Fruit fly (Drosophila melanogaster) whole organism, embryonic: Measurements from ENCODE around the gene CG17187.

Source experiments
- Abd-B ChIP-seq: fragments of 200-800 bp; sonication (Bioruptor generic); optimal IDR thresholded peaks from 2 replicates; lab custom pipeline; 2018; ENCODE audit warnings: missing biosample characterization, mild to moderate bottlenecking, missing genetic modification characterization, moderate library complexity
- Atf3 ChIP-seq: fragments of 200-800 bp; sonication (Bioruptor generic); optimal IDR thresholded peaks from 3 replicates; lab custom pipeline; 2016; ENCODE audit warnings: missing biosample characterization, missing genetic modification characterization
- CG10366 ChIP-seq: fragments of 200-800 bp; sonication (Bioruptor generic); IDR thresholded peaks from 2 replicates; pipeline ENCODE4 v1.3.6; 2022; ENCODE audit warnings: missing biosample characterization, missing genetic modification characterization
- CG10543 ChIP-seq: fragments of 200-800 bp; sonication (Bioruptor generic); optimal IDR thresholded peaks from 3 replicates; lab custom pipeline; 2017; ENCODE audit warnings: missing biosample characterization, mild to moderate bottlenecking, missing genetic modification characterization, moderate library complexity
- CG10654 ChIP-seq: fragments of 200-800 bp; sonication (Bioruptor generic); optimal IDR thresholded peaks from 2 replicates; lab custom pipeline; 2016; ENCODE audit warnings: missing biosample characterization, missing genetic modification characterization
- CG11093 ChIP-seq: fragments of 200-800 bp; sonication (Bioruptor generic); IDR thresholded peaks from 3 replicates; pipeline ENCODE4 v1.3.6; 2022; ENCODE audit warnings: missing biosample characterization, missing genetic modification characterization
- CG12071 ChIP-seq: fragments of 200-800 bp; sonication (Bioruptor generic); optimal IDR thresholded peaks from 3 replicates; lab custom pipeline; 2018; ENCODE audit warnings: missing biosample characterization, mild to moderate bottlenecking, missing genetic modification characterization
- CG13287 ChIP-seq: fragments of 200-800 bp; sonication (Bioruptor generic); IDR thresholded peaks from 2 replicates; pipeline ENCODE4 v1.3.6; 2022; ENCODE audit warnings: missing biosample characterization, missing genetic modification characterization; ENCODE audit not compliant: partially characterized antibody
- CG14050 ChIP-seq: fragments of 200-800 bp; sonication (Bioruptor generic); IDR thresholded peaks from 3 replicates; pipeline ENCODE4 v1.3.6; 2022; ENCODE audit warnings: missing biosample characterization, missing genetic modification characterization
- CG14710 ChIP-seq: fragments of 200-800 bp; sonication (Bioruptor generic); optimal IDR thresholded peaks from 3 replicates; lab custom pipeline; 2019; ENCODE audit warnings: missing biosample characterization, mild to moderate bottlenecking, missing genetic modification characterization, moderate library complexity
- CG15479 ChIP-seq: fragments of 200-800 bp; sonication (Bioruptor generic); optimal IDR thresholded peaks from 3 replicates; lab custom pipeline; 2019; ENCODE audit warnings: missing biosample characterization, mild to moderate bottlenecking, missing genetic modification characterization, moderate library complexity
- CG16779 ChIP-seq: fragments of 200-800 bp; sonication (Bioruptor generic); IDR thresholded peaks from 2 replicates; pipeline ENCODE4 v1.3.6; 2022; ENCODE audit warnings: missing biosample characterization, missing genetic modification characterization
- CG17912 ChIP-seq: fragments of 200-800 bp; sonication (Bioruptor generic); optimal IDR thresholded peaks from 2 replicates; lab custom pipeline; 2018; ENCODE audit warnings: missing biosample characterization, mild to moderate bottlenecking, missing genetic modification characterization
- CG2120 ChIP-seq: fragments of 200-800 bp; sonication (Bioruptor generic); optimal IDR thresholded peaks from 3 replicates; lab custom pipeline; 2016; ENCODE audit warnings: missing biosample characterization, missing genetic modification characterization
- CG30403 ChIP-seq: fragments of 200-800 bp; sonication (Bioruptor generic); optimal IDR thresholded peaks from 3 replicates; lab custom pipeline; 2016; ENCODE audit warnings: missing biosample characterization, missing genetic modification characterization
- CG31365 ChIP-seq: fragments of 200-800 bp; sonication (Bioruptor generic); optimal IDR thresholded peaks from 2 replicates; lab custom pipeline; 2018; ENCODE audit warnings: missing biosample characterization, mild to moderate bottlenecking, missing genetic modification characterization
- CG3407 ChIP-seq: fragments of 200-800 bp; sonication (Bioruptor generic); optimal IDR thresholded peaks from 2 replicates; lab custom pipeline; 2018; ENCODE audit warnings: missing biosample characterization, mild to moderate bottlenecking, missing genetic modification characterization
- CG3995 ChIP-seq: fragments of 200-800 bp; sonication (Bioruptor generic); optimal IDR thresholded peaks from 3 replicates; lab custom pipeline; 2016; ENCODE audit warnings: missing biosample characterization, missing genetic modification characterization
- CG4820 ChIP-seq: fragments of 200-800 bp; sonication (Bioruptor generic); optimal IDR thresholded peaks from 3 replicates; lab custom pipeline; 2016; ENCODE audit warnings: missing biosample characterization, missing genetic modification characterization
- CG7987 ChIP-seq: fragments of 200-800 bp; sonication (Bioruptor generic); optimal IDR thresholded peaks from 2 replicates; lab custom pipeline; 2018; ENCODE audit warnings: missing biosample characterization, mild to moderate bottlenecking, missing genetic modification characterization, moderate library complexity
- D19A ChIP-seq: fragments of 200-800 bp; optimal IDR thresholded peaks from 3 replicates; lab custom pipeline; 2019; ENCODE audit warnings: missing biosample characterization, mild to moderate bottlenecking, missing genetic modification characterization, moderate library complexity
- E2f1 ChIP-seq: fragments of 200-800 bp; sonication (Bioruptor generic); IDR thresholded peaks from 2 replicates; pipeline ENCODE4 v1.3.6; 2022; ENCODE audit warnings: missing biosample characterization, missing genetic modification characterization
- E2f2 ChIP-seq: fragments of 200-800 bp; sonication (Bioruptor generic); IDR thresholded peaks from 2 replicates; pipeline ENCODE4 v1.3.6; 2022; ENCODE audit warnings: missing biosample characterization, missing genetic modification characterization
- H15 ChIP-seq: fragments of 200-800 bp; sonication (Bioruptor generic); IDR thresholded peaks from 3 replicates; pipeline ENCODE4 v1.3.6; 2022; ENCODE audit warnings: missing biosample characterization, missing genetic modification characterization
- Hand ChIP-seq: fragments of 200-800 bp; sonication (Bioruptor generic); optimal IDR thresholded peaks from 2 replicates; lab custom pipeline; 2017; ENCODE audit warnings: mild to moderate bottlenecking, missing biosample characterization, missing genetic modification reagents, missing genetic modification characterization
- Hr39 ChIP-seq: fragments of >200 bp; optimal IDR thresholded peaks from 2 replicates; lab custom pipeline; 2017
- Jarid2 ChIP-seq: fragments of 200-800 bp; sonication (Bioruptor generic); optimal IDR thresholded peaks from 3 replicates; lab custom pipeline; 2017; ENCODE audit warnings: mild to moderate bottlenecking, missing biosample characterization, missing genetic modification reagents, missing genetic modification characterization
- Lpt ChIP-seq: fragments of >200 bp; optimal IDR thresholded peaks from 2 replicates; lab custom pipeline; 2018; ENCODE audit warnings: missing biosample characterization, missing genetic modification characterization
- Med ChIP-seq: fragments of 200-800 bp; sonication (Bioruptor generic); peaks from one replicate; lab custom pipeline; 2016; ENCODE audit warnings: missing biosample characterization, missing genetic modification characterization, mild to moderate bottlenecking, inconsistent platforms, moderate library complexity
- Mes4 ChIP-seq: fragments of 200-800 bp; sonication (Bioruptor generic); optimal IDR thresholded peaks from 2 replicates; lab custom pipeline; 2016; ENCODE audit warnings: missing biosample characterization, missing genetic modification characterization
- NC2β ChIP-seq: fragments of 200-800 bp; sonication (Bioruptor generic); optimal IDR thresholded peaks from 2 replicates; lab custom pipeline; 2016; ENCODE audit warnings: missing biosample characterization, missing genetic modification characterization
- Nf-YC ChIP-seq: fragments of 200-800 bp; optimal IDR thresholded peaks from 3 replicates; lab custom pipeline; 2019; ENCODE audit warnings: missing biosample characterization, mild to moderate bottlenecking, missing genetic modification characterization, moderate library complexity
- Scr ChIP-seq: fragments of 200-800 bp; sonication (Bioruptor generic); IDR thresholded peaks from 2 replicates; pipeline ENCODE4 v1.3.6; 2022; ENCODE audit warnings: missing biosample characterization, missing genetic modification characterization; ENCODE audit not compliant: partially characterized antibody
- TFAM ChIP-seq: fragments of 200-800 bp; sonication (Bioruptor generic); optimal IDR thresholded peaks from 2 replicates; lab custom pipeline; 2017; ENCODE audit warnings: missing biosample characterization, missing genetic modification characterization, inconsistent platforms
- chinmo ChIP-seq: fragments of 200-800 bp; sonication (Bioruptor generic); IDR thresholded peaks from 4 replicates; pipeline ENCODE4 v1.3.6; 2022; ENCODE audit warnings: missing biosample characterization, missing genetic modification characterization; ENCODE audit not compliant: partially characterized antibody
- disco-r ChIP-seq: fragments of 200-800 bp; sonication (Bioruptor generic); optimal IDR thresholded peaks from 2 replicates; lab custom pipeline; 2016; ENCODE audit warnings: missing biosample characterization, missing genetic modification characterization
- dysf ChIP-seq: fragments of 200-800 bp; sonication (Bioruptor generic); IDR thresholded peaks from 3 replicates; pipeline ENCODE4 v1.3.6; 2022; ENCODE audit warnings: missing biosample characterization, missing genetic modification characterization
- ems ChIP-seq: fragments of 200-800 bp; sonication (Bioruptor generic); optimal IDR thresholded peaks from 3 replicates; lab custom pipeline; 2016; ENCODE audit warnings: missing biosample characterization, missing genetic modification characterization
- esg ChIP-seq: fragments of 200-800 bp; sonication (Bioruptor generic); conservative IDR thresholded peaks from 2 replicates; pipeline ENCODE4 v1.3.6; 2022; ENCODE audit warnings: missing biosample characterization, missing genetic modification characterization
- gsb-n ChIP-seq: fragments of 200-800 bp; sonication (Bioruptor generic); optimal IDR thresholded peaks from 3 replicates; lab custom pipeline; 2018; ENCODE audit warnings: missing biosample characterization, mild to moderate bottlenecking, missing genetic modification characterization
- ham ChIP-seq: fragments of 200-800 bp; sonication (Bioruptor generic); IDR thresholded peaks from 2 replicates; pipeline ENCODE4 v1.3.6; 2022; ENCODE audit warnings: missing biosample characterization, missing genetic modification characterization
- lab ChIP-seq: fragments of 200-800 bp; sonication (Bioruptor generic); optimal IDR thresholded peaks from 3 replicates; lab custom pipeline; 2017; ENCODE audit warnings: missing biosample characterization, missing genetic modification characterization, mild to moderate bottlenecking, moderate library complexity, missing genetic modification reagents
- mirr ChIP-seq: fragments of 200-800 bp; sonication (Bioruptor generic); optimal IDR thresholded peaks from 3 replicates; lab custom pipeline; 2018; ENCODE audit warnings: missing biosample characterization, mild to moderate bottlenecking, missing genetic modification characterization
- shn ChIP-seq: fragments of 200-800 bp; sonication (Bioruptor generic); optimal IDR thresholded peaks from 3 replicates; lab custom pipeline; 2016; ENCODE audit warnings: missing biosample characterization, missing genetic modification characterization
- slp2 ChIP-seq: fragments of 200-800 bp; sonication (Bioruptor generic); optimal IDR thresholded peaks from 2 replicates; lab custom pipeline; 2016; ENCODE audit warnings: missing biosample characterization, missing genetic modification characterization
- sug ChIP-seq: fragments of 200-800 bp; optimal IDR thresholded peaks from 2 replicates; lab custom pipeline; 2019; ENCODE audit warnings: missing biosample characterization, mild to moderate bottlenecking, missing genetic modification characterization, moderate library complexity
- toy ChIP-seq: fragments of 200-800 bp; sonication (Bioruptor generic); IDR thresholded peaks from 2 replicates; pipeline ENCODE4 v1.3.6; 2022; ENCODE audit warnings: missing biosample characterization, missing genetic modification characterization
- zen ChIP-seq: fragments of 200-800 bp; sonication (Bioruptor generic); optimal IDR thresholded peaks from 3 replicates; lab custom pipeline; 2018; ENCODE audit warnings: missing biosample characterization, mild to moderate bottlenecking, missing genetic modification characterization, moderate library complexity
- zen2 ChIP-seq: fragments of 200-800 bp; sonication (Bioruptor generic); IDR thresholded peaks from 3 replicates; pipeline ENCODE4 v1.3.6; 2022; ENCODE audit warnings: missing biosample characterization, missing genetic modification characterization; ENCODE audit not compliant: partially characterized antibody

CG17187 gene

dm6 chr3R:11221437-11222230 is 10.0 kb downstream of the CG17187 start, which contains the start of the genes CG6693 and RpL3 (continued):
- TF ChIP-seq disco-r: peak; percentile 53
- TF ChIP-seq CG3995 (GFP tag; lab: Kevin White, UChicago): peak; percentile 58
- TF ChIP-seq Nf-YC (tag; lab: Kevin White, UChicago): peak; percentile 60
- peak; percentile 95 for TF ChIP-seq CG7987 (GFP tag; lab: Kevin White, UChicago)
- no peak; the same call in 1 of the 2 replicates for TF ChIP-seq Scr (GFP tag; lab: Robert Waterston, UW)
- TF ChIP-seq gsb-n (tag; lab: Kevin White, UChicago): peak; percentile 76
- TF ChIP-seq zen2 (GFP tag; lab: Robert Waterston, UW): no peak
- TF ChIP-seq E2f1 (GFP tag; lab: Robert Waterston, UW): peak; percentile 47; the same call in 1 of the 2 replicates
- TF ChIP-seq Atf3: peak; percentile 32
- peak; percentile 80 for TF ChIP-seq CG16779 (GFP tag; lab: Robert Waterston, UW)
- TF ChIP-seq Mes4: peak; percentile 81
- no peak for TF ChIP-seq Hr39
- peak; percentile 40; the same call in 2 of the 3 replicates for TF ChIP-seq CG14050 (GFP tag; lab: Robert Waterston, UW)
- no peak for TF ChIP-seq CG11093
- peak; percentile 68 for TF ChIP-seq D19A (tag; lab: Kevin White, UChicago)
- TF ChIP-seq CG2120 (GFP tag; lab: Kevin White, UChicago): peak; percentile 55
- TF ChIP-seq sug (tag; lab: Kevin White, UChicago): peak; percentile 70
- peak; percentile 41; the same call in 1 of the 3 replicates for TF ChIP-seq H15 (GFP tag; lab: Robert Waterston, UW)
- TF ChIP-seq CG10366 (GFP tag; lab: Robert Waterston, UW): peak; percentile 27; the same call in 1 of the 2 replicates
- TF ChIP-seq esg: no peak
- peak; percentile 55; the same call in 1 of the 2 replicates for TF ChIP-seq CG13287 (GFP tag; lab: Robert Waterston, UW)
- TF ChIP-seq dysf (GFP tag; lab: Robert Waterston, UW): peak; percentile 43; the same call in 2 of the 3 replicates
- TF ChIP-seq CG14710 (tag; lab: Kevin White, UChicago): peak; percentile 91
- no peak for TF ChIP-seq ham (GFP tag; lab: Robert Waterston, UW)
- peak; percentile 96 for TF ChIP-seq NC2β (GFP tag; lab: Kevin White, UChicago)
- peak; percentile 89 for TF ChIP-seq CG12071
- peak; percentile 55 for TF ChIP-seq CG30403 (GFP tag; lab: Kevin White, UChicago)
- TF ChIP-seq Abd-B (GFP tag; lab: Kevin White, UChicago): no peak
- TF ChIP-seq E2f2: peak; percentile 82
- peak; percentile 90 for TF ChIP-seq mirr (GFP tag; lab: Kevin White, UChicago)
- TF ChIP-seq CG31365 (tag; lab: Kevin White, UChicago): peak; percentile 85
- TF ChIP-seq CG4820 (GFP tag; lab: Kevin White, UChicago): peak; percentile 54
- TF ChIP-seq chinmo (GFP tag; lab: Robert Waterston, UW): peak; percentile 82; the same call in 2 of the 4 replicates
- TF ChIP-seq Lpt (GFP tag; lab: Kevin White, UChicago): no peak
- TF ChIP-seq CG10543 (GFP tag; lab: Kevin White, UChicago): peak; percentile 82
- TF ChIP-seq ems: peak; percentile 46
- TF ChIP-seq CG10654 (GFP tag; lab: Kevin White, UChicago): peak; percentile 57
- TF ChIP-seq CG15479 (GFP tag; lab: Kevin White, UChicago): peak; percentile 64
- TF ChIP-seq TFAM (GFP tag; lab: Kevin White, UChicago): no peak
- peak; percentile 53 for TF ChIP-seq toy (GFP tag; lab: Robert Waterston, UW)
- peak; percentile 73 for TF ChIP-seq CG3407 (GFP tag; lab: Kevin White, UChicago)
- TF ChIP-seq Med (GFP tag; lab: Kevin White, UChicago): peak; percentile 98
- peak; percentile 77 for TF ChIP-seq Hand (GFP tag; lab: Kevin White, UChicago)
- TF ChIP-seq CG17912: peak; percentile 76
- peak; percentile 85 for TF ChIP-seq Jarid2 (GFP tag; lab: Kevin White, UChicago)
- TF ChIP-seq shn (GFP tag; lab: Kevin White, UChicago): peak; percentile 52
- TF ChIP-seq lab (GFP tag; lab: Kevin White, UChicago): peak; percentile 92
- peak; percentile 37 for TF ChIP-seq slp2
- peak; percentile 60 for TF ChIP-seq zen (tag; lab: Kevin White, UChicago)
